Fruit fly (Drosophila melanogaster) whole organism, embryonic: Measurements from ENCODE around the gene CG42727.
A peak's percentile ranks its signal among the peaks of the same experiment; 100 is the strongest.

Experiments used
- Awh ChIP-seq: fragments of 200-800 bp; sonication (Bioruptor generic); IDR thresholded peaks from 2 replicates; pipeline ENCODE4, ENCODE4 v1.3.6; 2022; ENCODE audit warnings: missing biosample characterization, missing genetic modification characterization
- Bgb ChIP-seq: fragments of 200-800 bp; sonication (Bioruptor generic); IDR thresholded peaks from 2 replicates; pipeline ENCODE4 v1.3.6; 2022; ENCODE audit warnings: missing biosample characterization, missing genetic modification characterization; ENCODE audit not compliant: partially characterized antibody
- C15 ChIP-seq: fragments of 200-800 bp; sonication (Bioruptor generic); IDR thresholded peaks from 3 replicates; pipeline ENCODE4 v1.3.6; 2022; ENCODE audit warnings: missing biosample characterization, missing genetic modification characterization
- CG10431 ChIP-seq: fragments of 200-800 bp; sonication (Bioruptor generic); optimal IDR thresholded peaks from 3 replicates; lab custom pipeline; 2018; ENCODE audit warnings: missing biosample characterization, mild to moderate bottlenecking, missing genetic modification characterization
- CG11247 ChIP-seq: fragments of 200-800 bp; sonication (Bioruptor generic); IDR thresholded peaks from 2 replicates; pipeline ENCODE4 v1.3.6; 2022; ENCODE audit warnings: missing biosample characterization, missing genetic modification characterization
- CG12659 ChIP-seq: fragments of 200-800 bp; sonication (Bioruptor generic); optimal IDR thresholded peaks from 3 replicates; lab custom pipeline; 2017; ENCODE audit warnings: mild to moderate bottlenecking, missing biosample characterization, missing genetic modification reagents, missing genetic modification characterization
- CG15073 ChIP-seq: fragments of 200-800 bp; sonication (Bioruptor generic); optimal IDR thresholded peaks from 2 replicates; lab custom pipeline; 2016; ENCODE audit warnings: missing biosample characterization, missing genetic modification characterization
- CG1602 ChIP-seq: fragments of 200-800 bp; sonication (Bioruptor generic); optimal IDR thresholded peaks from 3 replicates; lab custom pipeline; 2016; ENCODE audit warnings: missing biosample characterization, missing genetic modification characterization
- CG17186 ChIP-seq: fragments of 200-800 bp; sonication (Bioruptor generic); optimal IDR thresholded peaks from 3 replicates; lab custom pipeline; 2017; ENCODE audit warnings: missing biosample characterization, missing genetic modification reagents, missing genetic modification characterization
- CG17359 ChIP-seq: fragments of 200-800 bp; sonication (Bioruptor generic); optimal IDR thresholded peaks from 3 replicates; lab custom pipeline; 2018; ENCODE audit warnings: missing biosample characterization, mild to moderate bottlenecking, missing genetic modification characterization, moderate library complexity
- CG17829 ChIP-seq: fragments of 200-800 bp; optimal IDR thresholded peaks from 2 replicates; lab custom pipeline; 2019; ENCODE audit warnings: missing biosample characterization, mild to moderate bottlenecking, missing genetic modification characterization, moderate library complexity
- CG30403 ChIP-seq: fragments of 200-800 bp; sonication (Bioruptor generic); optimal IDR thresholded peaks from 3 replicates; lab custom pipeline; 2016; ENCODE audit warnings: missing biosample characterization, missing genetic modification characterization
- CG3281 ChIP-seq: fragments of 200-800 bp; sonication (Bioruptor generic); optimal IDR thresholded peaks from 3 replicates; lab custom pipeline; 2017; ENCODE audit warnings: missing biosample characterization, mild to moderate bottlenecking, missing genetic modification characterization
- CG3726 ChIP-seq: fragments of 200-800 bp; sonication (Bioruptor generic); IDR thresholded peaks from 3 replicates; pipeline ENCODE4, ENCODE4 v1.3.6; 2022; ENCODE audit warnings: missing biosample characterization, missing genetic modification characterization
- CG3847 ChIP-seq: fragments of 200-800 bp; sonication (Bioruptor generic); IDR thresholded peaks from 2 replicates; pipeline ENCODE4 v1.3.6; 2022; ENCODE audit warnings: missing biosample characterization, missing genetic modification characterization
- CG4424 ChIP-seq: fragments of 200-800 bp; sonication (Bioruptor generic); optimal IDR thresholded peaks from 3 replicates; lab custom pipeline; 2016; ENCODE audit warnings: missing biosample characterization, missing genetic modification characterization
- CG4617 ChIP-seq: fragments of 200-800 bp; sonication (Bioruptor generic); optimal IDR thresholded peaks from 3 replicates; lab custom pipeline; 2016; ENCODE audit warnings: missing biosample characterization, missing genetic modification characterization, borderline replicate concordance
- Deaf1 ChIP-seq: fragments of 200-800 bp; optimal IDR thresholded peaks from 3 replicates; lab custom pipeline; 2019; ENCODE audit warnings: missing biosample characterization, mild to moderate bottlenecking, missing genetic modification characterization, moderate library complexity
- Dp ChIP-seq: fragments of 200-800 bp; sonication (Bioruptor generic); optimal IDR thresholded peaks from 2 replicates; lab custom pipeline; 2018; ENCODE audit warnings: missing biosample characterization, mild to moderate bottlenecking, missing genetic modification characterization, moderate library complexity
- HLH4C ChIP-seq: fragments of 200-800 bp; sonication (Bioruptor generic); IDR thresholded peaks from 3 replicates; pipeline ENCODE4 v1.3.6; 2022; ENCODE audit warnings: missing biosample characterization, missing genetic modification characterization; ENCODE audit not compliant: partially characterized antibody
- Hmr ChIP-seq: fragments of 200-800 bp; sonication (Bioruptor generic); optimal IDR thresholded peaks from 3 replicates; lab custom pipeline; 2017; ENCODE audit warnings: mild to moderate bottlenecking, missing biosample characterization, missing genetic modification reagents, missing genetic modification characterization
- Lhr ChIP-seq: fragments of 200-800 bp; sonication (Bioruptor generic); optimal IDR thresholded peaks from 3 replicates; lab custom pipeline; 2017; ENCODE audit warnings: mild to moderate bottlenecking, missing biosample characterization, missing genetic modification reagents, missing genetic modification characterization
- Lpt ChIP-seq: fragments of >200 bp; optimal IDR thresholded peaks from 2 replicates; lab custom pipeline; 2018; ENCODE audit warnings: missing biosample characterization, missing genetic modification characterization
- Mad ChIP-seq: fragments of 200-800 bp; sonication (Bioruptor generic); optimal IDR thresholded peaks from 2 replicates; lab custom pipeline; 2016; ENCODE audit warnings: missing biosample characterization, missing genetic modification characterization
- Nf-YA ChIP-seq: fragments of 200-800 bp; sonication (Bioruptor generic); IDR thresholded peaks from 2 replicates; pipeline ENCODE4 v1.3.6; 2022; ENCODE audit warnings: missing biosample characterization, missing genetic modification characterization
- NfI ChIP-seq: fragments of 200-800 bp; sonication (Bioruptor generic); optimal IDR thresholded peaks from 3 replicates; lab custom pipeline; 2018; ENCODE audit warnings: missing biosample characterization, mild to moderate bottlenecking, missing genetic modification characterization, moderate library complexity
- Scr ChIP-seq: fragments of 200-800 bp; sonication (Bioruptor generic); IDR thresholded peaks from 2 replicates; pipeline ENCODE4 v1.3.6; 2022; ENCODE audit warnings: missing biosample characterization, missing genetic modification characterization; ENCODE audit not compliant: partially characterized antibody
- ase ChIP-seq: fragments of 200-800 bp; sonication (Bioruptor generic); IDR thresholded peaks from 3 replicates; pipeline ENCODE4 v1.3.6; 2022; ENCODE audit warnings: missing biosample characterization, missing genetic modification characterization
- btn ChIP-seq: fragments of 200-800 bp; sonication (Bioruptor generic); optimal IDR thresholded peaks from 2 replicates; lab custom pipeline; 2016; ENCODE audit warnings: missing biosample characterization, missing genetic modification characterization
- cwo ChIP-seq: fragments of 200-800 bp; sonication (Bioruptor generic); optimal IDR thresholded peaks from 3 replicates; lab custom pipeline; 2017; ENCODE audit warnings: missing biosample characterization, missing genetic modification characterization, mild to moderate bottlenecking, moderate library complexity, missing genetic modification reagents
- dimm ChIP-seq: fragments of 200-800 bp; sonication (Bioruptor generic); IDR thresholded peaks from 2 replicates; pipeline ENCODE4 v1.3.6; 2022; ENCODE audit warnings: missing biosample characterization, missing genetic modification characterization
- en ChIP-seq: fragments of 200-800 bp; sonication (Bioruptor generic); optimal IDR thresholded peaks from 2 replicates; lab custom pipeline; 2016; ENCODE audit warnings: missing biosample characterization, missing genetic modification characterization
- fd64A ChIP-seq: fragments of 200-800 bp; sonication (Bioruptor generic); optimal IDR thresholded peaks from 3 replicates; lab custom pipeline; 2018; ENCODE audit warnings: missing biosample characterization, mild to moderate bottlenecking, missing genetic modification characterization
- gcm ChIP-seq: fragments of 200-800 bp; sonication (Bioruptor generic); optimal IDR thresholded peaks from 2 replicates; lab custom pipeline; 2019; ENCODE audit warnings: missing biosample characterization, mild to moderate bottlenecking, missing genetic modification characterization, moderate library complexity
- grn ChIP-seq: fragments of 200-800 bp; sonication (Bioruptor generic); optimal IDR thresholded peaks from 3 replicates; lab custom pipeline; 2017; ENCODE audit warnings: missing biosample characterization, missing genetic modification characterization
- klu ChIP-seq: fragments of 200-800 bp; sonication (Bioruptor generic); IDR thresholded peaks from 2 replicates; pipeline ENCODE4 v1.3.6; 2022; ENCODE audit warnings: missing biosample characterization, missing genetic modification characterization
- knrl ChIP-seq: fragments of 200-800 bp; sonication (Bioruptor generic); IDR thresholded peaks from 3 replicates; pipeline ENCODE4 v1.3.6; 2022; ENCODE audit warnings: missing biosample characterization, missing genetic modification characterization; ENCODE audit not compliant: partially characterized antibody
- lov ChIP-seq, 2 experiments: fragments of 200-800 bp in 1 of 2; fragments of >200 bp in 1 of 2; sonication (Bioruptor generic) in 1 of 2; IDR thresholded peaks in 1 of 2; optimal IDR thresholded peaks in 1 of 2; 2 replicates in 1 of 2; 3 replicates in 1 of 2; pipeline versions ENCODE4 v1.3.6 to Lab custom; 2017 to 2022; ENCODE audit warnings: missing biosample characterization in 1 of 2, missing genetic modification characterization in 1 of 2
- mld ChIP-seq: fragments of 200-800 bp; sonication (Bioruptor generic); IDR thresholded peaks from 3 replicates; pipeline ENCODE4 v1.3.6; 2022; ENCODE audit warnings: missing biosample characterization, missing genetic modification characterization; ENCODE audit not compliant: partially characterized antibody
- onecut ChIP-seq: fragments of 200-800 bp; sonication (Bioruptor generic); IDR thresholded peaks from 2 replicates; pipeline ENCODE4 v1.3.6; 2022; ENCODE audit warnings: missing biosample characterization, missing genetic modification characterization
- sc ChIP-seq, 3 experiments: fragments of >200 bp in 2 of 3; fragments of 200-800 bp in 1 of 3; sonication (Bioruptor generic) in 1 of 3; optimal IDR thresholded peaks; 2 replicates in 2 of 3; 3 replicates in 1 of 3; lab custom pipeline; 2017; ENCODE audit warnings: mild to moderate bottlenecking in 1 of 3, missing biosample characterization in 1 of 3, missing genetic modification characterization in 1 of 3, missing genetic modification reagents in 1 of 3
- schlank ChIP-seq: fragments of 200-800 bp; sonication (Bioruptor generic); optimal IDR thresholded peaks from 2 replicates; lab custom pipeline; 2018; ENCODE audit warnings: missing biosample characterization, mild to moderate bottlenecking, missing genetic modification characterization
- seq ChIP-seq: fragments of 200-800 bp; sonication (Bioruptor generic); IDR thresholded peaks from 2 replicates; pipeline ENCODE4 v1.3.6; 2022; ENCODE audit warnings: missing biosample characterization, missing genetic modification characterization
- sim ChIP-seq: fragments of 200-800 bp; sonication (Bioruptor generic); IDR thresholded peaks from 2 replicates; pipeline ENCODE4 v1.3.6; 2022; ENCODE audit warnings: missing biosample characterization, missing genetic modification characterization
- slbo ChIP-seq: fragments of 200-800 bp; sonication (Bioruptor generic); IDR thresholded peaks from 2 replicates; pipeline ENCODE4 v1.3.6; 2022; ENCODE audit warnings: missing biosample characterization, missing genetic modification characterization
- vnd ChIP-seq: fragments of 200-800 bp; sonication (Bioruptor generic); IDR thresholded peaks from 3 replicates; pipeline ENCODE4 v1.3.6; 2022; ENCODE audit warnings: missing biosample characterization, missing genetic modification characterization; ENCODE audit not compliant: partially characterized antibody
- zf30C ChIP-seq: fragments of 200-800 bp; sonication (Bioruptor generic); optimal IDR thresholded peaks from 3 replicates; lab custom pipeline; 2018; ENCODE audit warnings: missing biosample characterization, mild to moderate bottlenecking, missing genetic modification characterization

The CG42727 gene

DNA sequence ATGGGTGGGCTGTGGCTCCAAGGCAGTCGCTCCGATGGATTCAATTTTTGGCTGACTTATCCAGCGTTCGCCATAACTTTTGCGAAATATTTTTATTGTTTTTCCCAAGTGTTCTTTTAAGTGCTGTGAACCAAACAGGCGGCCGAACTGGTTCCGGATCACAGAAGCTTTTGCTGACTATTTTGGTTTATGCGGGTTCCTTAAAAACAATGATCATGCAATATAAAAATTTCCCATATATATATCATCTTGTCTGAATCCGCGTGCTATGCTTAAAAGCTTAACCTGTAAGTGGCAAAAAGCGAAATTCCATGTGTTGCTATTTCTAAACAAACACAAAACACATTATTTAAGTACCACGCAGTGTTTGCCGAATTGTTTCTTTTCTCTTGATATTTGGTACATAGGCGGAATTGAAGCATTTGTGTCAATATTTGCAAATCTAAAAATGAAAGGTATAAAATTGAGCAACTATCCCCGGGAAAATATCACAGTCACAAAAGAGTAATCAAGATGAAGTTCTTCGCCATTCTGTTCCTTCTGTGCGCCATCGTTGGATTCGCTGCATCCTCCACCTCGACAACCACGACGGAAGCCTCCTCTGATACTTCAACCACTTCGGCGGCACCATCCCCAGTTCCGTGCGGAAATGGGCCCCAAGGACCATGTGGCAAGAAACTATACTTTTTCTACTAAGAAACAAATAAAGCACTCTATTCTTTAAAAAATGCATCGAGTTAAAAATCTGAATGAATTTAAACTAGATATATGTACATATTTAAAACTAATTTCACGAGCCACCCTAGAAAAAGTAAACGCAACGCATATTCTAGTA lies 27.7 kb upstream of the CG42727 start, which contains the start of the genes CG6276 and CG44040 (continued):
- TF ChIP-seq Bgb (GFP tag; lab: Robert Waterston, UW) (no peak; the same call in 1 of the 2 replicates), Lpt (GFP tag; lab: Kevin White, UChicago) (no peak), CG12659 (GFP tag; lab: Kevin White, UChicago) (peak; percentile 37), CG11247 (GFP tag; lab: Robert Waterston, UW) (0 out of 2 replicates have a peak, but pooled peaks have one; percentile 16), schlank (tag; lab: Kevin White, UChicago) (peak; percentile 6), Dp (GFP tag; lab: Kevin White, UChicago) (peak; percentile 21), zf30C (GFP tag; lab: Kevin White, UChicago) (no peak), CG4617 (peak; percentile 24), dimm (GFP tag; lab: Robert Waterston, UW) (no peak), seq (no peak), Lhr (GFP tag; lab: Kevin White, UChicago) (no peak), onecut (GFP tag; lab: Robert Waterston, UW) (no peak), Deaf1 (tag; lab: Kevin White, UChicago) (no peak), Hmr (GFP tag; lab: Kevin White, UChicago) (peak; percentile 64), CG17186 (no peak), CG30403 (GFP tag; lab: Kevin White, UChicago) (peak; percentile 70), vnd (GFP tag; lab: Robert Waterston, UW) (no peak), CG15073 (GFP tag; lab: Kevin White, UChicago) (no peak), CG10431 (GFP tag; lab: Kevin White, UChicago) (no peak), Awh (GFP tag; lab: Robert Waterston, UW) (peak; percentile 39; the same call in 1 of the 2 replicates), grn (GFP tag; lab: Kevin White, UChicago) (no peak), HLH4C (GFP tag; lab: Robert Waterston, UW) (no peak), CG17359 (tag; lab: Kevin White, UChicago) (peak; percentile 22), en (GFP tag; lab: Kevin White, UChicago) (peak; percentile 16), Nf-YA (GFP tag; lab: Robert Waterston, UW) (no peak), C15 (GFP tag; lab: Robert Waterston, UW) (no peak), CG3847 (GFP tag; lab: Robert Waterston, UW) (no peak), Mad (GFP tag; lab: Kevin White, UChicago) (no peak), CG1602 (no peak), ase (GFP tag; lab: Robert Waterston, UW) (peak; percentile 10; the same call in 1 of the 3 replicates), CG3726 (no peak), btn (no peak), sc (optimal IDR thresholded peaks at IDR 0.05; lab: Kevin White, UChicago) (no peak), sc (GFP tag; optimal IDR thresholded peaks at IDR 0.05; lab: Kevin White, UChicago) (no peak), klu (GFP tag; lab: Robert Waterston, UW) (0 out of 2 replicates have a peak, but pooled peaks have one; percentile 14), mld (no peak), NfI (peak; percentile 44), CG3281 (peak; percentile 70), Scr (GFP tag; lab: Robert Waterston, UW) (no peak), CG17829 (tag; lab: Kevin White, UChicago) (peak; percentile 18), sim (GFP tag; lab: Robert Waterston, UW) (no peak), fd64A (peak; percentile 39), lov (optimal IDR thresholded peaks at IDR 0.05; lab: Kevin White, UChicago) (no peak), lov (GFP tag; IDR thresholded peaks at IDR 0.05; lab: Robert Waterston, UW) (no peak), CG4424 (GFP tag; lab: Kevin White, UChicago) (peak; percentile 40), slbo (GFP tag; lab: Robert Waterston, UW) (peak; percentile 59), cwo (GFP tag; lab: Kevin White, UChicago) (peak; percentile 6), gcm (GFP tag; lab: Kevin White, UChicago) (peak; percentile 40), knrl (GFP tag; lab: Robert Waterston, UW) (no peak)
